Worm (Caenorhabditis elegans): ENCODE results near the gene C09G12.5.

ce11 chrIV:3493310-3493709 is 14.2 kb downstream of the C09G12.5 start, which contains the start of gene srz-79:
- TF ChIP-seq lin-15B (tag; optimal IDR thresholded peaks at IDR 0.05) (no peak), ama-1 (optimal IDR thresholded peaks at IDR 0.05) (no peak), ZK546.5 (tag; optimal IDR thresholded peaks at IDR 0.05) (no peak), elt-1 (tag; optimal IDR thresholded peaks at IDR 0.05) (no peak)

Measured in whole organism, L3 larva.